Worm (Caenorhabditis elegans): ENCODE results near the gene acp-5.

The acp-5 gene

ce11 chrX:5786193-5786592, 43.0 kb upstream of the acp-5 start, which contains the start of gene F46G11.6:
F46G11.6 (plus strand) TSS chrX:5786493.
- no peak for TF ChIP-seq nhr-237 (tag; optimal IDR thresholded peaks at IDR 0.05)
- no peak for TF ChIP-seq sem-4 (tag; optimal IDR thresholded peaks at IDR 0.05)
- TF ChIP-seq nhr-12 (tag; optimal IDR thresholded peaks at IDR 0.05) = no peak
- no peak for TF ChIP-seq elt-1 (tag; optimal IDR thresholded peaks at IDR 0.05)
- TF ChIP-seq blmp-1 (tag; optimal IDR thresholded peaks at IDR 0.05; ENCODE audit: insufficient read depth) = no peak
- no peak for TF ChIP-seq zag-1 (tag; optimal IDR thresholded peaks at IDR 0.05)
- no peak for TF ChIP-seq crh-2 (tag; optimal IDR thresholded peaks at IDR 0.05)
- TF ChIP-seq snpc-4 (tag; optimal IDR thresholded peaks at IDR 0.05) = no peak
- no peak for TF ChIP-seq lin-11 (tag; optimal IDR thresholded peaks at IDR 0.05)
- no peak for TF ChIP-seq dmd-4 (tag; optimal IDR thresholded peaks at IDR 0.05)
- TF ChIP-seq C34F6.9 (tag; optimal IDR thresholded peaks at IDR 0.05) = no peak
- TF ChIP-seq mab-5 (tag; optimal IDR thresholded peaks at IDR 0.05) = no peak
- no peak for TF ChIP-seq nhr-6 (tag; optimal IDR thresholded peaks at IDR 0.05)
- TF ChIP-seq R02D3.7 (tag; optimal IDR thresholded peaks at IDR 0.05) = no peak
- TF ChIP-seq sma-3 (GFP tag; optimal IDR thresholded peaks at IDR 0.05) = no peak
- TF ChIP-seq unc-55 (GFP tag; optimal IDR thresholded peaks at IDR 0.05) = no peak
- TF ChIP-seq ceh-82 (tag; optimal IDR thresholded peaks at IDR 0.05) = no peak
- no peak for TF ChIP-seq nhr-21 (tag; optimal IDR thresholded peaks at IDR 0.05)

DNA sequence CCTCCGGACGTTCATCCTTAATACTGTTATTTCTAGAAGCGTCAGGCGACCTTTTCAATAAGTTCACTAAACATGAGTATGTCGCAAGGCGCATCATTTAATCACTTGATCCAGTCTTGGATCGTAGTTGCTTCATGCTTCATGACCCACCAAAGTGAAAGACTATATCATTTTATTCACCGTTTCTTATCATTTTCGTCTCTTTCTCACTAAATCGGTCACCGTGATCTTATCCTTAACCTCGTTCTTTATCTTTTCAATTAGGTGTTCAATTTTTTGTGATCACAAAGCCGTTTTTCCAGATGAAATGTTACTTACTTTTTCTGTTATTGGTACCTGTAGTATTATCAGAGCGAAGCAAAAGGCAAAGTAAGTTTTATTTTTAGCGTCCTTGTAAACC, 41.4 kb upstream of the acp-5 start, which contains the start of gene F46G11.2:
TSS of gene F46G11.2 (plus strand) at position 301 of the 400 bp plus-strand sequence.
- no peak for TF ChIP-seq nhr-237 (tag; optimal IDR thresholded peaks at IDR 0.05)
- peak; percentile 61 for TF ChIP-seq nhr-21 (tag; optimal IDR thresholded peaks at IDR 0.05)
- TF ChIP-seq elt-3 (tag; optimal IDR thresholded peaks at IDR 0.05) = no peak
- TF ChIP-seq sem-4 (tag; optimal IDR thresholded peaks at IDR 0.05) = no peak
- TF ChIP-seq lsy-2 (tag; optimal IDR thresholded peaks at IDR 0.05) = no peak

ce11 chrX:5790915-5791314, 38.3 kb upstream of the acp-5 start, which contains the start of gene twnk-1:
twnk-1 (plus strand) TSS chrX:5791215.
- TF ChIP-seq ztf-1 (GFP tag; conservative IDR thresholded peaks at IDR 0.05) (no peak), egl-27 (tag; optimal IDR thresholded peaks at IDR 0.05) (no peak), fos-1 (tag; optimal IDR thresholded peaks at IDR 0.05) (no peak), gmeb-1 (tag; optimal IDR thresholded peaks at IDR 0.05) (no peak), zag-1 (tag; optimal IDR thresholded peaks at IDR 0.05) (no peak), elt-3 (tag; optimal IDR thresholded peaks at IDR 0.05) (no peak), sem-4 (tag; optimal IDR thresholded peaks at IDR 0.05) (no peak), C34F6.9 (tag; optimal IDR thresholded peaks at IDR 0.05) (no peak), mdl-1 (tag; optimal IDR thresholded peaks at IDR 0.05) (no peak)

DNA sequence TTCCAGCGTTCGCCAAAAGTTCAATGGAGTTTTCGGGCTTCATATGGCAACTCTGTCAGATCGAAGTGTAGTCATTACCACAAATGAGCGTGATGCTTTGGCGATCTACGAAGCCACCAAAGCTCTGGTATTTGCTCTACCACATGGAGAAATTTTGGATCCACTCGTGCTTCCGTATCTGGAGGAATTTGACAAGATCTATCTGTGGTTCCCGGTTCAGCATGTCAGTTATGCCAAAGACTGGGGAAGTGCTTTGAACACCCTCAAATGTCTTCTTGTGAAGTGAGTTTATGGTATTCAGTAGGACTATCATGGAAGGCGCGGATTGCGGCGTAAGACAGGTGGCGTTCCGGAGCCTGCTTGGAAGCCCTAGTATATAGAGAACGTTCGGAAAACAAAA, 34.8 kb upstream of the acp-5 start:
- TF ChIP-seq mbf-1 (tag; optimal IDR thresholded peaks at IDR 0.05) (no peak), R02D3.7 (tag; optimal IDR thresholded peaks at IDR 0.05) (no peak), nhr-11 (tag; optimal IDR thresholded peaks at IDR 0.05) (no peak), unc-55 (GFP tag; optimal IDR thresholded peaks at IDR 0.05) (no peak), ztf-11 (tag; optimal IDR thresholded peaks at IDR 0.05) (no peak), lin-11 (tag; optimal IDR thresholded peaks at IDR 0.05) (no peak), lin-39 (tag; optimal IDR thresholded peaks at IDR 0.05) (no peak), skn-1 (tag; optimal IDR thresholded peaks at IDR 0.05) (no peak), unc-39 (tag; optimal IDR thresholded peaks at IDR 0.05) (no peak), aly-2 (tag; optimal IDR thresholded peaks at IDR 0.05) (no peak), lin-13 (GFP tag; optimal IDR thresholded peaks at IDR 0.05) (no peak), elt-3 (tag; optimal IDR thresholded peaks at IDR 0.05) (no peak)

ce11 chrX:5798690-5799089, 30.5 kb upstream of the acp-5 start, which contains the start of gene F46G11.4:
F46G11.4 (minus strand) TSS chrX:5798790.
- TF ChIP-seq alr-1 (tag; optimal IDR thresholded peaks at IDR 0.05) (no peak), mab-5 (tag; optimal IDR thresholded peaks at IDR 0.05) (no peak), lin-39 (tag; optimal IDR thresholded peaks at IDR 0.05) (no peak), nhr-25 (tag; optimal IDR thresholded peaks at IDR 0.05) (no peak), zag-1 (tag; optimal IDR thresholded peaks at IDR 0.05) (no peak)

All from whole organism, L2 larva.